Worm (Caenorhabditis elegans) whole organism, L4/young adult: Measurements from ENCODE around the gene rif-1.1.

Experiments
- dao-5 ChIP-seq: sonication (generic microtip); optimal IDR thresholded peaks from 2 replicates; lab custom pipeline; 2016; ENCODE audit warnings: missing genotype, missing genetic modification characterization, moderate library complexity, missing compliant biosample characterization
- him-1 ChIP-seq: sonication (generic microtip); optimal IDR thresholded peaks from 2 replicates; lab custom pipeline; 2016; ENCODE audit warnings: missing genotype, missing genetic modification reagents, missing genetic modification characterization, missing compliant biosample characterization

- TF ChIP-seq him-1 (tag; lab: Kevin White, UChicago) (no peak), dao-5 (tag; lab: Kevin White, UChicago) (no peak)
Observed at ce11 chrIV:17426970-17427369, 34.1 kb downstream of the rif-1.1 start.
